Worm (Caenorhabditis elegans): Measurements from ENCODE around the gene crn-7.

- no peak for TF ChIP-seq snpc-4 (tag; optimal IDR thresholded peaks at IDR 0.05)
- no peak for TF ChIP-seq aly-2 (tag; optimal IDR thresholded peaks at IDR 0.05)
- no peak for TF ChIP-seq dmd-9 (GFP tag; IDR thresholded peaks at IDR 0.05)
- peak; percentile 9 for TF ChIP-seq mep-1 (tag; optimal IDR thresholded peaks at IDR 0.05)
- TF ChIP-seq mdl-1 (tag; optimal IDR thresholded peaks at IDR 0.05), result no peak
- no peak for TF ChIP-seq R02D3.7 (tag; optimal IDR thresholded peaks at IDR 0.05)
- no peak for TF ChIP-seq ztf-11 (tag; optimal IDR thresholded peaks at IDR 0.05)
- no peak for TF ChIP-seq dpl-1 (GFP tag; optimal IDR thresholded peaks at IDR 0.05)
Observed at ce11 chrIII:8287519-8287918, 19.2 kb downstream of the crn-7 start.

Measured in whole organism, L4 larva.